Worm (Caenorhabditis elegans) whole organism, mixed stage, embryonic: Measurements from ENCODE around the gene EEED8.4.

Source experiments
- blmp-1 ChIP-seq: fragments of 150-350 bp; optimal IDR thresholded peaks from 2 replicates; lab custom pipeline; 2014; ENCODE audit warnings: missing biosample characterization, missing genetic modification characterization
- ces-1 ChIP-seq: fragments of 150-350 bp; optimal IDR thresholded peaks from 2 replicates; lab custom pipeline; 2014; ENCODE audit warnings: missing biosample characterization, missing genetic modification reagents, missing genetic modification characterization
- nhr-76 ChIP-seq: sonication (generic microtip); optimal IDR thresholded peaks from 2 replicates; lab custom pipeline; 2017; ENCODE audit warnings: missing biosample characterization, missing genetic modification characterization
- unc-39 ChIP-seq: fragments of 150-350 bp; optimal IDR thresholded peaks from 2 replicates; lab custom pipeline; 2014; ENCODE audit warnings: missing biosample characterization, missing genetic modification characterization
- unc-62 ChIP-seq: fragments of 150-350 bp; optimal IDR thresholded peaks from 2 replicates; lab custom pipeline; 2014; ENCODE audit warnings: missing biosample characterization, missing genetic modification reagents, missing genetic modification characterization

DNA sequence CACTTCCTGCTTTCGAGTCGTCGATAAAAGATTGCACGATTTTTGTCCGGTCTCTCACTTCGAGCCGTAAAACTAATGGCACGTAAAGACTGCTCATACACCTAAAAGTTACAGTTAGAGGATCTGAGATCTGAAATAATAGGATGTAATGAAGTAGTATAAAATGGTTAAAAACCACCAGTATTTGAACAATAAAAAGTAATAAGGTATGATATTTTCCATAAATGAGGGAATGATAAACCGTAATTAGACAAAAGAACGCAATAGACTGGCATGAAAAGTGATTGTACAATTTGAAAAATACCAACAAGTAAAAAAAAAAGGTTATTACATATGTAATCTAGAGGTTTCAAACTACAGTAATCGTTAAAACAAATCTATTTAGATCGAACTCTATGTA lies 16.0 kb upstream of the EEED8.4 start, which contains the start of gene brap-2:
- TF ChIP-seq unc-39 (tag; lab: Kevin White, UChicago), result no peak
- TF ChIP-seq unc-62 (GFP tag; lab: Kevin White, UChicago), result no peak
- TF ChIP-seq nhr-76 (tag; lab: Kevin White, UChicago), result no peak
- no peak for TF ChIP-seq ces-1 (GFP tag; lab: Kevin White, UChicago)
- no peak for TF ChIP-seq blmp-1
